Fruit fly (Drosophila melanogaster): Measurements from ENCODE around the gene RhoGEF3.

Gene RhoGEF3

dm6 chr3L:346656-347640 lies 69.7 kb downstream of the RhoGEF3 start, which contains the start of gene mth (continued):
- TF ChIP-seq Drgx (GFP tag; IDR thresholded peaks at IDR 0.05) (no peak), NFAT (GFP tag; IDR thresholded peaks at IDR 0.05) (no peak), Pdp1 (GFP tag; optimal IDR thresholded peaks at IDR 0.05) (peak; percentile 50 to 64), crc (GFP tag; optimal IDR thresholded peaks at IDR 0.05) (no peak), CG6765 (GFP tag; optimal IDR thresholded peaks at IDR 0.05) (no peak), CG15011 (GFP tag; optimal IDR thresholded peaks at IDR 0.05) (peak; percentile 16), CG1792 (GFP tag; optimal IDR thresholded peaks at IDR 0.05) (peak; percentile 60), Doc2 (GFP tag; IDR thresholded peaks at IDR 0.05) (no peak), shn (GFP tag; optimal IDR thresholded peaks at IDR 0.05) (peak; percentile 44), CG12071 (GFP tag; optimal IDR thresholded peaks at IDR 0.05) (no peak), z (GFP tag; IDR thresholded peaks at IDR 0.05) (no peak), CG7987 (GFP tag; optimal IDR thresholded peaks at IDR 0.05) (no peak), Atf6 (GFP tag; IDR thresholded peaks at IDR 0.05) (no peak; the same call in 1 of the 2 replicates), Lhr (GFP tag; optimal IDR thresholded peaks at IDR 0.05) (peak; percentile 38), gro (GFP tag; optimal IDR thresholded peaks at IDR 0.05) (peak; percentile 64), Nf-YC (tag; optimal IDR thresholded peaks at IDR 0.05) (peak; percentile 24), ci (GFP tag; IDR thresholded peaks at IDR 0.05) (0 out of 3 replicates have a peak, but pooled peaks have one; percentile 45), CG8290 (GFP tag; optimal IDR thresholded peaks at IDR 0.05) (peak; percentile 83), CG8290 (tag; optimal IDR thresholded peaks at IDR 0.05) (peak; percentile 52 to 67), Gsc (GFP tag; IDR thresholded peaks at IDR 0.05) (no peak), Lim3 (GFP tag; IDR thresholded peaks at IDR 0.05) (no peak), yki (optimal IDR thresholded peaks at IDR 0.05) (no peak), danr (GFP tag; IDR thresholded peaks at IDR 0.05) (no peak), B-H2 (GFP tag; optimal IDR thresholded peaks at IDR 0.05) (no peak), CG17359 (tag; optimal IDR thresholded peaks at IDR 0.05) (no peak)

DNA sequence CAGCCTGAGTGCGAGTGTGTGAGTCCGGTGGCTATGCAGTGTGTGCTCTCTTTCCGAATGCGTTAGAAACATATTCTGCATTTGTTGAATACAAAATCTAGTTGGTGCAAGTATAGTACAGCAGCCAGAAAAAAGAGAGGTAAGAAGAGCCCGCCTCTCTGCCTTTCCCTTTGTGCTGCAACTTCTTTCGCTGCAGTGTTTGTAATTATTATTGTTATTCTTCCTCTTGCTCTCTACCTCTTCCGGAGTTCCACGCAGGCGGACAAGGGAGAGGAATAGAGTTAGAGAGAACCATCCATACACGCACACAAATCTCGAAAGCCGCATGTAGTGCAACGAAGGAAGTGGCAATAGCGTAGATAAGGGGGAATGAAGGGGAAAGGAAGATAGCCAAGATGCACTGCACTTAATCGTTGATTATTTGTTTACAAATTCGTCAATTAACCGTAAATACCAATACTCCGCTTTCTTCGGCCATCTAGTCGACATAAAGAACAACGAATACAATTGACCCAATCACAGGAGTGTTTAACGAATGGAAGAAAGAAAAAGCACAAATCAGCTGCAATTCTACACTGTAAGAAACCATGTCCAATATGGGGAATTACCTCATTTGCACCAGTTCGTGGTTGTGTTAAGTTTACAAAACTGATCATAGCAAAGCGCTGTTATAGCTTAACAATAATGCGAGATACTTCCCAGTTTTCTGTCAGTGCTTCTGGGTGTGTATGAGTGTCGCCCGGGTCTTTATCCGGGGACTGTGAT lies 70.6 kb downstream of the RhoGEF3 start:
- no peak for TF ChIP-seq Kr (GFP tag; optimal IDR thresholded peaks at IDR 0.05)
- peak; percentile 66 for TF ChIP-seq lab (GFP tag; optimal IDR thresholded peaks at IDR 0.05)
- TF ChIP-seq CG15011 (GFP tag; optimal IDR thresholded peaks at IDR 0.05): no peak
- no peak for TF ChIP-seq CG32532 (GFP tag; IDR thresholded peaks at IDR 0.05)
- TF ChIP-seq pros (GFP tag; optimal IDR thresholded peaks at IDR 0.05): no peak
- peak; percentile 47 for TF ChIP-seq CG18476 (GFP tag; optimal IDR thresholded peaks at IDR 0.05)
- TF ChIP-seq dati (GFP tag; IDR thresholded peaks at IDR 0.05): peak; percentile 73
- TF ChIP-seq Atf3 (GFP tag; optimal IDR thresholded peaks at IDR 0.05): peak; percentile 70
- TF ChIP-seq CG14014 (GFP tag; IDR thresholded peaks at IDR 0.05): peak; percentile 44; the same call in 1 of the 2 replicates
- peak; percentile 49 for TF ChIP-seq nau (GFP tag; optimal IDR thresholded peaks at IDR 0.05)
- TF ChIP-seq CG15514 (GFP tag; optimal IDR thresholded peaks at IDR 0.05): peak; percentile 21
- TF ChIP-seq seq (GFP tag; IDR thresholded peaks at IDR 0.05): peak; percentile 35; the same call in 1 of the 2 replicates
- TF ChIP-seq MTF-1 (GFP tag; optimal IDR thresholded peaks at IDR 0.05; ENCODE audit: borderline replicate concordance): peak; percentile 14
- peak; percentile 18 for TF ChIP-seq Myb (GFP tag; optimal IDR thresholded peaks at IDR 0.05)
- peak; percentile 54 for TF ChIP-seq CG11398 (GFP tag; optimal IDR thresholded peaks at IDR 0.05)
- peak; percentile 60 to 71 for TF ChIP-seq Trl (optimal IDR thresholded peaks at IDR 0.05)
- TF ChIP-seq Trl (GFP tag; optimal IDR thresholded peaks at IDR 0.05): peak; percentile 64
- no peak for TF ChIP-seq trh (GFP tag; optimal IDR thresholded peaks at IDR 0.05)
- peak; percentile 69 for TF ChIP-seq CG13424 (tag; optimal IDR thresholded peaks at IDR 0.05)
- no peak for TF ChIP-seq CG11456 (GFP tag; IDR thresholded peaks at IDR 0.05)
- TF ChIP-seq CoRest (tag; optimal IDR thresholded peaks at IDR 0.05): peak; percentile 66
- TF ChIP-seq tgo (GFP tag; IDR thresholded peaks at IDR 0.05): peak; percentile 66
- peak; percentile 50; the same call in 1 of the 2 replicates for TF ChIP-seq onecut (GFP tag; IDR thresholded peaks at IDR 0.05)
- TF ChIP-seq CG34376 (GFP tag; optimal IDR thresholded peaks at IDR 0.05): no peak
- TF ChIP-seq tx (GFP tag; optimal IDR thresholded peaks at IDR 0.05): peak; percentile 59

Data from whole organism, embryonic.